Worm (Caenorhabditis elegans) whole organism, L2 larva: ENCODE data around the gene C32H11.4.

Experiments used
- C34F6.9 ChIP-seq: fragments of 150-350 bp; optimal IDR thresholded peaks from 2 replicates; lab custom pipeline; 2014; ENCODE audit warnings: missing biosample characterization, missing genetic modification characterization
- R02D3.7 ChIP-seq: fragments of 150-350 bp; optimal IDR thresholded peaks from 2 replicates; lab custom pipeline; 2014; ENCODE audit warnings: missing biosample characterization, missing genetic modification characterization
- aly-2 ChIP-seq: fragments of 150-350 bp; optimal IDR thresholded peaks from 2 replicates; lab custom pipeline; 2014; ENCODE audit warnings: missing biosample characterization, missing genetic modification characterization
- egl-27 ChIP-seq: sonication (generic microtip); optimal IDR thresholded peaks from 3 replicates; lab custom pipeline; 2017; ENCODE audit warnings: missing biosample characterization, missing genetic modification reagents, missing genetic modification characterization
- lsy-2 ChIP-seq, 2 experiments: fragments of 150-350 bp in 1 of 2; sonication (generic microtip) in 1 of 2; optimal IDR thresholded peaks; 2 replicates each; lab custom pipeline; 2014 to 2017; ENCODE audit warnings: missing biosample characterization in 2 of 2, missing genetic modification characterization in 2 of 2
- nhr-77 ChIP-seq: fragments of 150-350 bp; optimal IDR thresholded peaks from 2 replicates; lab custom pipeline; 2014; ENCODE audit warnings: missing biosample characterization, missing genetic modification characterization
- unc-62 ChIP-seq: fragments of 150-350 bp; optimal IDR thresholded peaks from 2 replicates; lab custom pipeline; 2014; ENCODE audit warnings: missing biosample characterization, missing genetic modification reagents, missing genetic modification characterization

DNA sequence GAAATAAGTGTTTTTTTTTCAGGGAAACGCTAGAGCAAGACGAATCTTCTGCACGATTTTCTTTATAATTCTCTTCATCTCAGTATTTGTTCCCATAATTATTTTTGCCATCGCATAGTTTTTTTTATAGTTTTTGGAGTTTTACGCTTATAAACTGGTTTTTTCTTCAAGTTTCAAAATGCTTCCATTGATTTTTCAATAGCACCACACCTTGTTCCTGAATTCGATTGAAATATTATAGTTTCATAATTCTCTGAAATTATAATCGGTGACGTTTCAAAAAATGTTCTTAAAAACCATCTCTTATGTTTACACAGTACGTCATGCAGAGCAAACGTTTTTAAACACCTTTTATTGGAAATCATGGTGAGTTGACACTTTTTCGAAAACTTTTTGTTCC is 27.9 kb upstream of the C32H11.4 start, which contains the start of gene K08D8.12:
- no peak for TF ChIP-seq nhr-77 (tag; lab: Kevin White, UChicago)
- no peak for TF ChIP-seq C34F6.9 (tag; lab: Kevin White, UChicago)
- no peak for TF ChIP-seq unc-62 (GFP tag; lab: Kevin White, UChicago)
- no peak for TF ChIP-seq lsy-2 (tag; optimal IDR thresholded peaks at IDR 0.05; lab: Kevin White, UChicago)
- TF ChIP-seq aly-2 = no peak
- no peak for TF ChIP-seq R02D3.7 (tag; lab: Kevin White, UChicago)
- no peak for TF ChIP-seq egl-27 (tag; lab: Kevin White, UChicago)
